Fruit fly (Drosophila melanogaster) whole organism, prepupa: ENCODE data around the gene spdi.
A peak's percentile ranks its signal among the peaks of the same experiment; 100 is the strongest.

Source experiments
- CG10631 ChIP-seq: fragments of 200-800 bp; sonication (Bioruptor generic); optimal IDR thresholded peaks from 2 replicates; lab custom pipeline; 2016; ENCODE audit warnings: missing biosample characterization, missing genetic modification characterization
- CG10669 ChIP-seq: fragments of 200-800 bp; sonication (Bioruptor generic); optimal IDR thresholded peaks from 3 replicates; lab custom pipeline; 2018; ENCODE audit warnings: missing biosample characterization, mild to moderate bottlenecking, missing genetic modification characterization, moderate library complexity
- CG11294 ChIP-seq: fragments of 200-800 bp; sonication (Bioruptor generic); IDR thresholded peaks from 2 replicates; pipeline ENCODE4 v1.3.6; 2022; ENCODE audit warnings: missing biosample characterization, missing genetic modification characterization
- CG15336 ChIP-seq: fragments of 200-800 bp; sonication (Bioruptor generic); IDR thresholded peaks from 2 replicates; pipeline ENCODE4 v1.3.6; 2022; ENCODE audit warnings: missing biosample characterization, missing genetic modification characterization
- CG1621 ChIP-seq: fragments of 200-800 bp; sonication (Bioruptor generic); optimal IDR thresholded peaks from 3 replicates; lab custom pipeline; 2018; ENCODE audit warnings: missing biosample characterization, mild to moderate bottlenecking, missing genetic modification characterization
- CG16779 ChIP-seq: fragments of 200-800 bp; sonication (Bioruptor generic); optimal IDR thresholded peaks from 3 replicates; lab custom pipeline; 2017; ENCODE audit warnings: missing biosample characterization, mild to moderate bottlenecking, missing genetic modification characterization
- CG3032 ChIP-seq: fragments of 200-800 bp; optimal IDR thresholded peaks from 2 replicates; lab custom pipeline; 2019; ENCODE audit warnings: missing biosample characterization, mild to moderate bottlenecking, missing genetic modification characterization, moderate library complexity
- CG31627 ChIP-seq: fragments of 200-800 bp; sonication (Bioruptor generic); optimal IDR thresholded peaks from 3 replicates; lab custom pipeline; 2016; ENCODE audit warnings: missing biosample characterization, missing genetic modification characterization
- CG32006 ChIP-seq: fragments of 200-800 bp; sonication (Bioruptor generic); optimal IDR thresholded peaks from 3 replicates; lab custom pipeline; 2017; ENCODE audit warnings: missing biosample characterization, mild to moderate bottlenecking, missing genetic modification characterization
- CG34406 ChIP-seq: fragments of 200-800 bp; sonication (Bioruptor generic); optimal IDR thresholded peaks from 3 replicates; lab custom pipeline; 2016; ENCODE audit warnings: missing biosample characterization, missing genetic modification characterization
- CG3919 ChIP-seq: fragments of 200-800 bp; sonication (Bioruptor generic); optimal IDR thresholded peaks from 3 replicates; lab custom pipeline; 2016; ENCODE audit warnings: missing biosample characterization, missing genetic modification characterization
- CG4318 ChIP-seq: fragments of 200-800 bp; sonication (Bioruptor generic); optimal IDR thresholded peaks from 3 replicates; lab custom pipeline; 2017; ENCODE audit warnings: missing biosample characterization, mild to moderate bottlenecking, missing genetic modification characterization
- CG6163 ChIP-seq: fragments of 200-800 bp; sonication (Bioruptor generic); IDR thresholded peaks from 3 replicates; pipeline ENCODE4 v1.3.6; 2022; ENCODE audit warnings: missing biosample characterization, missing genetic modification characterization
- CG6276 ChIP-seq: fragments of 200-800 bp; sonication (Bioruptor generic); optimal IDR thresholded peaks from 2 replicates; lab custom pipeline; 2017; ENCODE audit warnings: missing biosample characterization, mild to moderate bottlenecking, missing genetic modification characterization
- CG6792 ChIP-seq: fragments of 200-800 bp; sonication (Bioruptor generic); optimal IDR thresholded peaks from 3 replicates; lab custom pipeline; 2016; ENCODE audit warnings: missing biosample characterization, missing genetic modification characterization
- CG6808 ChIP-seq: fragments of 200-800 bp; sonication (Bioruptor generic); optimal IDR thresholded peaks from 3 replicates; lab custom pipeline; 2017; ENCODE audit warnings: missing biosample characterization, missing genetic modification characterization, mild to moderate bottlenecking, moderate library complexity, missing genetic modification reagents
- CG6854 ChIP-seq: fragments of 200-800 bp; sonication (Bioruptor generic); optimal IDR thresholded peaks from 2 replicates; lab custom pipeline; 2017; ENCODE audit warnings: missing biosample characterization, mild to moderate bottlenecking, missing genetic modification characterization
- CG7368 ChIP-seq: fragments of 200-800 bp; sonication (Bioruptor generic); optimal IDR thresholded peaks from 3 replicates; lab custom pipeline; 2016; ENCODE audit warnings: missing biosample characterization, missing genetic modification characterization
- CG8319 ChIP-seq: fragments of 200-800 bp; sonication (Bioruptor generic); optimal IDR thresholded peaks from 3 replicates; lab custom pipeline; 2016; ENCODE audit warnings: missing biosample characterization, missing genetic modification characterization
- CG8632 ChIP-seq: fragments of 200-800 bp; sonication (Bioruptor generic); optimal IDR thresholded peaks from 3 replicates; lab custom pipeline; 2016; ENCODE audit warnings: missing biosample characterization, missing genetic modification characterization
- Eip75B ChIP-seq: fragments of 200-800 bp; sonication (Bioruptor generic); optimal IDR thresholded peaks from 3 replicates; lab custom pipeline; 2016; ENCODE audit warnings: missing biosample characterization, missing genetic modification characterization
- Eip78C ChIP-seq: fragments of 200-800 bp; sonication (Bioruptor generic); peaks from one replicate; lab custom pipeline; 2016; ENCODE audit warnings: missing biosample characterization, missing genetic modification characterization
- Eip93F ChIP-seq: fragments of 200-800 bp; sonication (Bioruptor generic); optimal IDR thresholded peaks from 2 replicates; lab custom pipeline; 2016; ENCODE audit warnings: missing biosample characterization, mild to moderate bottlenecking, missing genetic modification characterization
- Ets21C ChIP-seq: fragments of 200-800 bp; sonication (Bioruptor generic); optimal IDR thresholded peaks from 3 replicates; lab custom pipeline; 2016; ENCODE audit warnings: missing biosample characterization, missing genetic modification characterization
- Hr4 ChIP-seq: fragments of 200-800 bp; sonication (Bioruptor generic); optimal IDR thresholded peaks from 3 replicates; lab custom pipeline; 2016; ENCODE audit warnings: missing biosample characterization, missing genetic modification characterization
- Lpt ChIP-seq: fragments of 200-800 bp; sonication (Bioruptor generic); optimal IDR thresholded peaks from 3 replicates; lab custom pipeline; 2016; ENCODE audit warnings: missing biosample characterization, missing genetic modification characterization
- Met ChIP-seq: fragments of 200-800 bp; sonication (Bioruptor generic); optimal IDR thresholded peaks from 3 replicates; lab custom pipeline; 2016; ENCODE audit warnings: missing biosample characterization, missing genetic modification characterization
- OdsH ChIP-seq: fragments of 200-800 bp; sonication (Bioruptor generic); optimal IDR thresholded peaks from 3 replicates; lab custom pipeline; 2016; ENCODE audit warnings: missing biosample characterization, missing genetic modification characterization
- Sox102F ChIP-seq: fragments of 200-800 bp; sonication (Bioruptor generic); optimal IDR thresholded peaks from 2 replicates; lab custom pipeline; 2016; ENCODE audit warnings: missing biosample characterization, mild to moderate bottlenecking, missing genetic modification characterization
- Sox14 ChIP-seq: fragments of 200-800 bp; sonication (Bioruptor generic); optimal IDR thresholded peaks from 3 replicates; lab custom pipeline; 2016; ENCODE audit warnings: missing biosample characterization, missing genetic modification characterization
- Sox15 ChIP-seq: fragments of 200-800 bp; sonication (Bioruptor generic); optimal IDR thresholded peaks from 3 replicates; lab custom pipeline; 2016; ENCODE audit warnings: missing biosample characterization, missing genetic modification characterization
- acj6 ChIP-seq: fragments of 200-800 bp; sonication (Bioruptor generic); optimal IDR thresholded peaks from 3 replicates; lab custom pipeline; 2016; ENCODE audit warnings: missing biosample characterization, missing genetic modification characterization
- cyc ChIP-seq: fragments of 200-800 bp; sonication (Bioruptor generic); optimal IDR thresholded peaks from 3 replicates; lab custom pipeline; 2016; ENCODE audit warnings: missing biosample characterization, missing genetic modification characterization
- dac ChIP-seq: fragments of 200-800 bp; sonication (Bioruptor generic); optimal IDR thresholded peaks from 2 replicates; lab custom pipeline; 2017; ENCODE audit warnings: missing biosample characterization, mild to moderate bottlenecking, missing genetic modification characterization
- dsx ChIP-seq: fragments of 200-800 bp; optimal IDR thresholded peaks from 3 replicates; lab custom pipeline; 2019; ENCODE audit warnings: missing biosample characterization, mild to moderate bottlenecking, missing genetic modification characterization, moderate library complexity; ENCODE audit not compliant: poor library complexity, severe bottlenecking
- eg ChIP-seq: fragments of 200-800 bp; sonication (Bioruptor generic); IDR thresholded peaks from 3 replicates; pipeline ENCODE4 v1.3.6; 2022; ENCODE audit warnings: missing biosample characterization, missing genetic modification characterization
- esn ChIP-seq: fragments of 200-800 bp; sonication (Bioruptor generic); optimal IDR thresholded peaks from 2 replicates; lab custom pipeline; 2016; ENCODE audit warnings: missing biosample characterization, mild to moderate bottlenecking, missing genetic modification characterization, moderate library complexity
- fd59A ChIP-seq: fragments of 200-800 bp; sonication (Bioruptor generic); optimal IDR thresholded peaks from 2 replicates; lab custom pipeline; 2017; ENCODE audit warnings: missing biosample characterization, mild to moderate bottlenecking, missing genetic modification characterization, missing genetic modification reagents
- fkh ChIP-seq: fragments of 200-800 bp; sonication (Bioruptor generic); optimal IDR thresholded peaks from 3 replicates; lab custom pipeline; 2017; ENCODE audit warnings: missing biosample characterization, mild to moderate bottlenecking, missing genetic modification characterization, moderate library complexity
- lz ChIP-seq: fragments of 200-800 bp; sonication (Bioruptor generic); optimal IDR thresholded peaks from 3 replicates; lab custom pipeline; 2016; ENCODE audit warnings: missing biosample characterization, missing genetic modification characterization
- net ChIP-seq: fragments of 200-800 bp; sonication (Bioruptor generic); optimal IDR thresholded peaks from 3 replicates; lab custom pipeline; 2016; ENCODE audit warnings: missing biosample characterization, missing genetic modification characterization
- pdm3 ChIP-seq: fragments of 200-800 bp; sonication (Bioruptor generic); optimal IDR thresholded peaks from 3 replicates; lab custom pipeline; 2016; ENCODE audit warnings: missing biosample characterization, missing genetic modification characterization
- spab ChIP-seq: fragments of 200-800 bp; sonication (Bioruptor generic); optimal IDR thresholded peaks from 2 replicates; lab custom pipeline; 2017; ENCODE audit warnings: missing biosample characterization, mild to moderate bottlenecking, missing genetic modification characterization, missing genetic modification reagents
- ss ChIP-seq, 2 experiments: fragments of 200-800 bp; sonication (Bioruptor generic); optimal IDR thresholded peaks; 2 replicates in 1 of 2; 3 replicates in 1 of 2; lab custom pipeline; 2017 to 2018; ENCODE audit warnings: mild to moderate bottlenecking in 2 of 2, missing biosample characterization in 2 of 2, missing genetic modification characterization in 2 of 2, moderate library complexity in 1 of 2
- svp ChIP-seq: fragments of 200-800 bp; sonication (Bioruptor generic); peaks from one replicate; lab custom pipeline; 2016; ENCODE audit warnings: missing biosample characterization, missing genetic modification characterization
- topi ChIP-seq: fragments of 200-800 bp; sonication (Bioruptor generic); optimal IDR thresholded peaks from 3 replicates; lab custom pipeline; 2016; ENCODE audit warnings: missing biosample characterization, missing genetic modification characterization

The spdi gene

dm6 chrX:625157-625627 lies 5.2 kb upstream of the spdi start, which contains the start of the genes CG13364 and Hinfp:
Gene CG13364, minus strand, starts transcription at chrX:625203.
Gene Hinfp, plus strand, starts transcription at chrX:625542.
- TF ChIP-seq net (no peak), Sox14 (GFP tag; lab: Kevin White, UChicago) (no peak), lz (GFP tag; lab: Kevin White, UChicago) (peak; percentile 12), CG6163 (GFP tag; lab: Robert Waterston, UW) (no peak), CG6792 (no peak), ss (GFP tag; optimal IDR thresholded peaks at IDR 0.05; lab: Kevin White, UChicago) (peak in 1 of 2 experiments; percentile 18), Eip93F (no peak), CG32006 (GFP tag; lab: Kevin White, UChicago) (no peak), Eip78C (GFP tag; lab: Kevin White, UChicago) (peak; percentile 73), CG11294 (GFP tag; lab: Robert Waterston, UW) (no peak), Met (GFP tag; lab: Kevin White, UChicago) (no peak), CG16779 (tag; lab: Kevin White, UChicago) (no peak), spab (GFP tag; lab: Kevin White, UChicago) (no peak), CG10669 (GFP tag; lab: Kevin White, UChicago) (no peak), CG6808 (GFP tag; lab: Kevin White, UChicago) (no peak), svp (peak; percentile 47), topi (GFP tag; lab: Kevin White, UChicago) (peak; percentile 6), CG10631 (GFP tag; lab: Kevin White, UChicago) (no peak), Hr4 (GFP tag; lab: Kevin White, UChicago) (no peak), esn (GFP tag; lab: Kevin White, UChicago) (peak; percentile 3), CG6276 (GFP tag; lab: Kevin White, UChicago) (no peak), eg (GFP tag; lab: Robert Waterston, UW) (no peak), Sox102F (no peak)
- TF ChIP-seq, all 60 proteins: peak for 6

- TF ChIP-seq CG6854 (GFP tag; lab: Kevin White, UChicago): no peak
- TF ChIP-seq pdm3 (GFP tag; lab: Kevin White, UChicago): no peak
- no peak for TF ChIP-seq fkh (GFP tag; lab: Kevin White, UChicago)
- TF ChIP-seq spab (GFP tag; lab: Kevin White, UChicago): no peak
- no peak for TF ChIP-seq CG6792
- no peak for TF ChIP-seq Hr4 (GFP tag; lab: Kevin White, UChicago)
- no peak for TF ChIP-seq cyc (GFP tag; lab: Kevin White, UChicago)
- no peak for TF ChIP-seq CG6276 (GFP tag; lab: Kevin White, UChicago)
- TF ChIP-seq acj6: no peak
- no peak for TF ChIP-seq topi (GFP tag; lab: Kevin White, UChicago)
- TF ChIP-seq Met (GFP tag; lab: Kevin White, UChicago): no peak
- no peak for TF ChIP-seq CG7368 (GFP tag; lab: Kevin White, UChicago)
- TF ChIP-seq net: no peak
- no peak for TF ChIP-seq CG34406 (GFP tag; lab: Kevin White, UChicago)
- no peak for TF ChIP-seq Lpt (GFP tag; lab: Kevin White, UChicago)
- TF ChIP-seq CG10669 (GFP tag; lab: Kevin White, UChicago): no peak
- no peak for TF ChIP-seq CG16779 (tag; lab: Kevin White, UChicago)
- no peak for TF ChIP-seq CG6808 (GFP tag; lab: Kevin White, UChicago)
- no peak for TF ChIP-seq Sox15 (GFP tag; lab: Kevin White, UChicago)
- no peak for TF ChIP-seq dsx (GFP tag; lab: Kevin White, UChicago)
These were observed 3.4 kb upstream of the spdi start, which contains the start of gene CG13369 for dm6 chrX:623357-623756. Gene CG13369, plus strand, starts transcription at chrX:623468.

- no peak for TF ChIP-seq eg (GFP tag; lab: Robert Waterston, UW)
- peak; percentile 39 for TF ChIP-seq Eip75B
- no peak for TF ChIP-seq fd59A (GFP tag; lab: Kevin White, UChicago)
- peak; percentile 22 for TF ChIP-seq cyc (GFP tag; lab: Kevin White, UChicago)
- no peak for TF ChIP-seq CG15336 (GFP tag; lab: Robert Waterston, UW)
- peak; percentile 96 for TF ChIP-seq fkh (GFP tag; lab: Kevin White, UChicago)
- TF ChIP-seq dsx (GFP tag; lab: Kevin White, UChicago): peak; percentile 14
- TF ChIP-seq OdsH (GFP tag; lab: Kevin White, UChicago): peak; percentile 44
- peak; percentile 24 for TF ChIP-seq CG31627 (GFP tag; lab: Kevin White, UChicago)
- no peak for TF ChIP-seq CG16779 (tag; lab: Kevin White, UChicago)
- TF ChIP-seq svp: peak; percentile 77
- TF ChIP-seq CG4318 (GFP tag; lab: Kevin White, UChicago): no peak
- no peak for TF ChIP-seq CG1621
- no peak for TF ChIP-seq CG8632 (GFP tag; lab: Kevin White, UChicago)
- peak; percentile 4 for TF ChIP-seq CG8319
- no peak for TF ChIP-seq dac (GFP tag; lab: Kevin White, UChicago)
- no peak for TF ChIP-seq CG6792
- TF ChIP-seq CG3032: peak; percentile 30
- TF ChIP-seq CG3919 (GFP tag; lab: Kevin White, UChicago): no peak
- peak; percentile 64 for TF ChIP-seq CG6808 (GFP tag; lab: Kevin White, UChicago)
- peak; percentile 30 for TF ChIP-seq Ets21C (GFP tag; lab: Kevin White, UChicago)
- TF ChIP-seq ss (GFP tag; optimal IDR thresholded peaks at IDR 0.05; lab: Kevin White, UChicago): no peak
These were observed 1.1 kb upstream of the spdi start, which contains the start of the genes CG13365 and Vsp37A for dm6 chrX:621132-621555. Gene CG13365, minus strand, starts transcription at chrX:621215. Gene Vsp37A, plus strand, starts transcription at chrX:621530.
